Worm (Caenorhabditis elegans) whole organism, L1 larva: ENCODE data around the gene eor-2.

Experiments
- aly-2 ChIP-seq: fragments of 150-350 bp; optimal IDR thresholded peaks from 2 replicates; lab custom pipeline; 2014; ENCODE audit warnings: missing biosample characterization, missing genetic modification characterization
- ama-1 ChIP-seq: fragments of 150-350 bp; optimal IDR thresholded peaks from 2 replicates; lab custom pipeline; 2014
- blmp-1 ChIP-seq: fragments of 150-350 bp; optimal IDR thresholded peaks from 2 replicates; lab custom pipeline; 2014; ENCODE audit warnings: missing biosample characterization, missing genetic modification characterization
- dpl-1 ChIP-seq, 3 experiments: fragments of 150-350 bp in 2 of 3; sonication (generic microtip) in 1 of 3; optimal IDR thresholded peaks; 2 replicates each; lab custom pipeline; 2014 to 2017; ENCODE audit warnings: missing biosample characterization in 3 of 3, missing genetic modification characterization in 3 of 3, missing genetic modification reagents in 3 of 3
- elt-3 ChIP-seq, 6 experiments: fragments of 150-350 bp in 1 of 6; sonication (generic microtip); optimal IDR thresholded peaks; 2 replicates each; lab custom pipeline; 2017 to 2018; ENCODE audit warnings: missing biosample characterization in 6 of 6, missing genetic modification characterization in 6 of 6, inconsistent platforms in 1 of 6
- fkh-10 ChIP-seq: sonication (generic microtip); optimal IDR thresholded peaks from 2 replicates; lab custom pipeline; 2017; ENCODE audit warnings: missing biosample characterization, missing genetic modification reagents, missing genetic modification characterization
- fos-1 ChIP-seq: fragments of 150-350 bp; optimal IDR thresholded peaks from 2 replicates; lab custom pipeline; 2014; ENCODE audit warnings: missing biosample characterization, missing genetic modification characterization
- jun-1 ChIP-seq: fragments of 150-350 bp; optimal IDR thresholded peaks from 2 replicates; lab custom pipeline; 2014; ENCODE audit warnings: missing biosample characterization, missing genetic modification reagents, missing genetic modification characterization
- lin-13 ChIP-seq: fragments of 150-350 bp; optimal IDR thresholded peaks from 2 replicates; lab custom pipeline; 2014; ENCODE audit warnings: missing biosample characterization, missing genetic modification reagents, missing genetic modification characterization
- lir-3 ChIP-seq: sonication (generic microtip); optimal IDR thresholded peaks from 2 replicates; lab custom pipeline; 2016; ENCODE audit warnings: mild to moderate bottlenecking, missing genetic modification characterization, moderate library complexity, missing compliant biosample characterization; ENCODE audit not compliant: poor library complexity
- mdl-1 ChIP-seq, 2 experiments: fragments of 150-350 bp; optimal IDR thresholded peaks; 2 replicates each; lab custom pipeline; 2014 to 2017; ENCODE audit warnings: missing biosample characterization in 2 of 2, missing genetic modification characterization in 2 of 2, inconsistent platforms in 1 of 2
- nhr-76 ChIP-seq: sonication (generic microtip); optimal IDR thresholded peaks from 2 replicates; lab custom pipeline; 2017; ENCODE audit warnings: missing biosample characterization, missing genetic modification characterization
- nhr-77 ChIP-seq: fragments of 150-350 bp; optimal IDR thresholded peaks from 2 replicates; lab custom pipeline; 2014; ENCODE audit warnings: missing biosample characterization, missing genetic modification characterization
- tlp-1 ChIP-seq: fragments of 150-350 bp; optimal IDR thresholded peaks from 2 replicates; lab custom pipeline; 2014; ENCODE audit warnings: missing biosample characterization, missing genetic modification characterization

ce11 chrX:14652058-14652457 lies 49.2 kb downstream of the eor-2 start:
- TF ChIP-seq mdl-1 (tag; optimal IDR thresholded peaks at IDR 0.05; lab: Kevin White, UChicago) (no peak), nhr-77 (no peak), ama-1 (lab: Kevin White, UChicago) (no peak), tlp-1 (tag; lab: Kevin White, UChicago) (no peak), blmp-1 (no peak), aly-2 (tag; lab: Kevin White, UChicago) (no peak), lir-3 (no peak), jun-1 (tag; lab: Kevin White, UChicago) (no peak), fos-1 (no peak), nhr-76 (tag; lab: Kevin White, UChicago) (no peak), elt-3 (tag; optimal IDR thresholded peaks at IDR 0.05; lab: Kevin White, UChicago) (no peak), fkh-10 (GFP tag; lab: Kevin White, UChicago) (no peak), dpl-1 (GFP tag; optimal IDR thresholded peaks at IDR 0.05; lab: Kevin White, UChicago) (no peak), lin-13 (GFP tag; lab: Kevin White, UChicago) (no peak)
